Worm (Caenorhabditis elegans) whole organism, L4 larva: ENCODE results near the gene R13A5.7.
A peak's percentile ranks its signal among the peaks of the same experiment; 100 is the strongest.

ENCODE experiments used
- D1046.2 ChIP-seq: fragments of 200-800 bp; sonication (Bioruptor generic); IDR thresholded peaks from 2 replicates; pipeline ENCODE4 v1.3.6; 2022; ENCODE audit warnings: missing genetic modification characterization, missing compliant biosample characterization
- F44E2.7 ChIP-seq: fragments of 200-800 bp; sonication (Bioruptor generic); IDR thresholded peaks from 2 replicates; pipeline ENCODE4 v2.1.2; 2022; ENCODE audit warnings: missing genetic modification characterization, missing compliant biosample characterization
- F49E8.2 ChIP-seq: sonication (generic microtip); optimal IDR thresholded peaks from 2 replicates; lab custom pipeline; 2016; ENCODE audit warnings: missing compliant biosample characterization, mild to moderate bottlenecking, missing genetic modification characterization, borderline replicate concordance
- R02D3.7 ChIP-seq: fragments of 150-350 bp; sonication (generic microtip); optimal IDR thresholded peaks from 3 replicates; lab custom pipeline; 2014; ENCODE audit warnings: missing biosample characterization, missing genetic modification characterization
- T20F7.1 ChIP-seq: fragments of 200-800 bp; sonication (Bioruptor generic); optimal IDR thresholded peaks from 2 replicates; lab custom pipeline; 2018; ENCODE audit warnings: mild to moderate bottlenecking, missing genetic modification characterization, missing compliant biosample characterization
- Y105C5A.15 ChIP-seq: fragments of 200-800 bp; sonication (Bioruptor generic); IDR thresholded peaks from 2 replicates; pipeline ENCODE4 v1.3.6; 2022; ENCODE audit warnings: missing genetic modification characterization, missing compliant biosample characterization
- Y5F2A.4 ChIP-seq: fragments of 200-800 bp; sonication (Bioruptor generic); optimal IDR thresholded peaks from 2 replicates; lab custom pipeline; 2018; ENCODE audit warnings: mild to moderate bottlenecking, missing genetic modification characterization, missing compliant biosample characterization
- ZK337.2 ChIP-seq: fragments of 200-800 bp; sonication (Bioruptor generic); IDR thresholded peaks from 2 replicates; pipeline ENCODE4 v1.3.6; 2022; ENCODE audit warnings: missing genetic modification reagents, missing genetic modification characterization, missing compliant biosample characterization
- aly-2 ChIP-seq: sonication (generic microtip); optimal IDR thresholded peaks from 2 replicates; lab custom pipeline; 2018; ENCODE audit warnings: missing biosample characterization, missing genetic modification characterization
- ceh-44 ChIP-seq: fragments of 200-800 bp; sonication (Bioruptor generic); IDR thresholded peaks from 2 replicates; pipeline ENCODE4 v1.3.6; 2022; ENCODE audit warnings: missing genetic modification reagents, missing genetic modification characterization, missing compliant biosample characterization
- ceh-62 ChIP-seq: sonication (generic microtip); optimal IDR thresholded peaks from 2 replicates; lab custom pipeline; 2017; ENCODE audit warnings: missing biosample characterization, missing genetic modification characterization
- ceh-82 ChIP-seq: sonication (generic microtip); optimal IDR thresholded peaks from 2 replicates; lab custom pipeline; 2017; ENCODE audit warnings: missing biosample characterization, missing genetic modification characterization
- daf-16 ChIP-seq, 3 experiments: sonication (generic microtip); optimal IDR thresholded peaks; 2 replicates each; lab custom pipeline; 2016 to 2017; ENCODE audit warnings: missing genetic modification characterization in 3 of 3, missing genetic modification reagents in 3 of 3, mild to moderate bottlenecking in 2 of 3, missing compliant biosample characterization in 2 of 3, missing biosample characterization in 1 of 3, moderate library complexity in 1 of 3
- daf-8 ChIP-seq: fragments of 200-800 bp; sonication (Bioruptor generic); IDR thresholded peaks from 2 replicates; pipeline ENCODE4 v1.3.6; 2022; ENCODE audit warnings: missing genetic modification characterization, missing compliant biosample characterization
- dmd-9 ChIP-seq: fragments of 200-800 bp; sonication (Bioruptor generic); IDR thresholded peaks from 2 replicates; pipeline ENCODE4 v1.3.6; 2022; ENCODE audit warnings: missing genetic modification reagents, missing genetic modification characterization, missing compliant biosample characterization
- dpl-1 ChIP-seq: fragments of 150-350 bp; optimal IDR thresholded peaks from 2 replicates; lab custom pipeline; 2014; ENCODE audit warnings: missing biosample characterization, missing genetic modification reagents, missing genetic modification characterization
- egl-43 ChIP-seq: fragments of 200-800 bp; sonication (Bioruptor generic); IDR thresholded peaks from 2 replicates; pipeline ENCODE4 v1.3.6; 2022; ENCODE audit warnings: missing genetic modification reagents, missing genetic modification characterization, missing compliant biosample characterization
- fkh-10 ChIP-seq: fragments of 150-350 bp; optimal IDR thresholded peaks from 2 replicates; lab custom pipeline; 2014; ENCODE audit warnings: missing biosample characterization, missing genetic modification reagents, missing genetic modification characterization
- fos-1 ChIP-seq: fragments of 150-350 bp; optimal IDR thresholded peaks from 2 replicates; lab custom pipeline; 2014; ENCODE audit warnings: missing biosample characterization, missing genetic modification characterization
- hlh-11 ChIP-seq: fragments of 200-800 bp; sonication (Bioruptor generic); optimal IDR thresholded peaks from 2 replicates; lab custom pipeline; 2018; ENCODE audit warnings: mild to moderate bottlenecking, missing genetic modification characterization, missing compliant biosample characterization
- hlh-30 ChIP-seq: sonication (generic microtip); optimal IDR thresholded peaks from 2 replicates; lab custom pipeline; 2017; ENCODE audit warnings: antibody characterized with exemption, mild to moderate bottlenecking, missing genetic modification characterization, missing compliant biosample characterization; ENCODE audit not compliant: insufficient read depth
- lim-7 ChIP-seq: fragments of 200-800 bp; sonication (Bioruptor generic); IDR thresholded peaks from 2 replicates; pipeline ENCODE4 v1.3.6; 2022; ENCODE audit warnings: missing genetic modification characterization, missing compliant biosample characterization
- lin-15B ChIP-seq: fragments of 150-350 bp; sonication (generic microtip); optimal IDR thresholded peaks from 3 replicates; lab custom pipeline; 2014; ENCODE audit warnings: missing biosample characterization, missing genetic modification characterization
- lin-39 ChIP-seq: fragments of 150-350 bp; optimal IDR thresholded peaks from 2 replicates; lab custom pipeline; 2014; ENCODE audit warnings: missing biosample characterization, missing genetic modification reagents, missing genetic modification characterization
- lsy-2 ChIP-seq, 2 experiments: fragments of 150-350 bp in 1 of 2; sonication (generic microtip) in 1 of 2; optimal IDR thresholded peaks; 2 replicates each; lab custom pipeline; 2014 to 2017; ENCODE audit warnings: missing biosample characterization in 2 of 2, missing genetic modification characterization in 2 of 2
- madf-9 ChIP-seq: fragments of 200-800 bp; sonication (Bioruptor generic); conservative IDR thresholded peaks from 2 replicates; pipeline ENCODE4 v1.3.6; 2022; ENCODE audit warnings: missing genetic modification reagents, missing genetic modification characterization, missing compliant biosample characterization
- mdl-1 ChIP-seq, 2 experiments: fragments of 150-350 bp in 1 of 2; sonication (generic microtip) in 1 of 2; optimal IDR thresholded peaks; 2 replicates each; lab custom pipeline; 2014 to 2017; ENCODE audit warnings: missing biosample characterization in 2 of 2, missing genetic modification characterization in 2 of 2
- mep-1 ChIP-seq: fragments of 150-350 bp; sonication (generic microtip); optimal IDR thresholded peaks from 3 replicates; lab custom pipeline; 2014; ENCODE audit warnings: missing biosample characterization, missing genetic modification characterization
- mes-2 ChIP-seq: sonication (generic microtip); optimal IDR thresholded peaks from 2 replicates; lab custom pipeline; 2016; ENCODE audit warnings: missing genotype, mild to moderate bottlenecking, missing genetic modification characterization, missing compliant biosample characterization; ENCODE audit not compliant: poor library complexity, severe bottlenecking
- nhr-42 ChIP-seq: fragments of 200-800 bp; sonication (Bioruptor generic); IDR thresholded peaks from 2 replicates; pipeline ENCODE4 v1.3.6; 2022; ENCODE audit warnings: missing genetic modification characterization, missing compliant biosample characterization
- nhr-48 ChIP-seq: sonication (generic microtip); optimal IDR thresholded peaks from 2 replicates; lab custom pipeline; 2016; ENCODE audit warnings: mild to moderate bottlenecking, missing genetic modification characterization, missing compliant biosample characterization
- nhr-6 ChIP-seq: fragments of 150-350 bp; optimal IDR thresholded peaks from 2 replicates; lab custom pipeline; 2014; ENCODE audit warnings: missing biosample characterization, missing genetic modification characterization
- nhr-77 ChIP-seq: fragments of 150-350 bp; optimal IDR thresholded peaks from 2 replicates; lab custom pipeline; 2014; ENCODE audit warnings: missing biosample characterization, missing genetic modification characterization
- pha-4 ChIP-seq, 2 experiments: fragments of 150-350 bp in 1 of 2; fragments of 200-800 bp in 1 of 2; sonication (Bioruptor generic) in 1 of 2; IDR thresholded peaks in 1 of 2; optimal IDR thresholded peaks in 1 of 2; 2 replicates each; pipeline versions ENCODE4 v1.3.6 to Lab custom; 2014 to 2022; ENCODE audit warnings: missing genetic modification characterization in 2 of 2, missing genetic modification reagents in 2 of 2, missing biosample characterization in 1 of 2, missing compliant biosample characterization in 1 of 2
- pqm-1 ChIP-seq: sonication (generic microtip); optimal IDR thresholded peaks from 2 replicates; lab custom pipeline; 2017; ENCODE audit warnings: missing biosample characterization, missing genetic modification characterization
- saeg-2 ChIP-seq: fragments of 200-800 bp; sonication (Bioruptor generic); IDR thresholded peaks from 2 replicates; pipeline ENCODE4 v1.3.6; 2022; ENCODE audit warnings: missing genetic modification reagents, missing genetic modification characterization, missing compliant biosample characterization
- skn-1 ChIP-seq: fragments of 150-350 bp; optimal IDR thresholded peaks from 2 replicates; lab custom pipeline; 2014; ENCODE audit warnings: missing biosample characterization, missing genetic modification characterization
- unc-130 ChIP-seq: sonication (generic microtip); optimal IDR thresholded peaks from 2 replicates; lab custom pipeline; 2016; ENCODE audit warnings: missing genetic modification reagents, missing genetic modification characterization, missing compliant biosample characterization
- unc-39 ChIP-seq: sonication (generic microtip); optimal IDR thresholded peaks from 2 replicates; lab custom pipeline; 2017; ENCODE audit warnings: missing biosample characterization, missing genetic modification characterization
- zip-11 ChIP-seq: fragments of 200-800 bp; sonication (Bioruptor generic); IDR thresholded peaks from 2 replicates; pipeline ENCODE4 v1.3.6; 2022; ENCODE audit warnings: missing genetic modification characterization, missing compliant biosample characterization
- zip-2 ChIP-seq: fragments of 150-350 bp; optimal IDR thresholded peaks from 2 replicates; lab custom pipeline; 2014; ENCODE audit warnings: missing biosample characterization, missing genetic modification characterization

The R13A5.7 gene

ce11 chrIII:7593285-7593928 is 23.5 kb upstream of the R13A5.7 start, which contains the start of gene R13A5.11:
TSS of gene R13A5.11 (minus strand) at chrIII:7593335.
- TF ChIP-seq ceh-62 (tag; lab: Kevin White, UChicago), result no peak
- no peak for TF ChIP-seq D1046.2 (GFP tag; lab: Robert Waterston, UW)
- TF ChIP-seq nhr-6 (tag; lab: Kevin White, UChicago), result no peak
- no peak for TF ChIP-seq Y105C5A.15
- TF ChIP-seq nhr-42 (GFP tag; lab: Robert Waterston, UW), result no peak
- TF ChIP-seq hlh-11, result no peak
- TF ChIP-seq daf-16 (GFP tag; optimal IDR thresholded peaks at IDR 0.05; lab: Kevin White, UChicago), result no peak
- no peak for TF ChIP-seq daf-16 (tag; optimal IDR thresholded peaks at IDR 0.05; lab: Kevin White, UChicago)
- TF ChIP-seq zip-11, result no peak
- TF ChIP-seq pqm-1 (tag; lab: Kevin White, UChicago), result no peak
- no peak for TF ChIP-seq egl-43 (GFP tag; lab: Robert Waterston, UW)
- TF ChIP-seq lim-7 (GFP tag; lab: Robert Waterston, UW), result no peak
- TF ChIP-seq mes-2, result no peak

ce11 chrIII:7588214-7588613 is 18.3 kb upstream of the R13A5.7 start, which contains the start of gene R13A5.15:
TSS of gene R13A5.15 (minus strand) at chrIII:7588314.
- TF ChIP-seq ceh-82 (tag; lab: Kevin White, UChicago) (no peak), daf-8 (GFP tag; lab: Robert Waterston, UW) (no peak), ceh-62 (tag; lab: Kevin White, UChicago) (no peak), fkh-10 (GFP tag; lab: Kevin White, UChicago) (no peak), T20F7.1 (GFP tag; lab: Kevin White, UChicago) (no peak), F44E2.7 (GFP tag; lab: Robert Waterston, UW) (no peak), unc-130 (no peak), aly-2 (tag; lab: Kevin White, UChicago) (no peak), pha-4 (GFP tag; IDR thresholded peaks at IDR 0.05; lab: Robert Waterston, UW) (no peak), pha-4 (tag; optimal IDR thresholded peaks at IDR 0.05; lab: Kevin White, UChicago) (no peak), dmd-9 (GFP tag; lab: Robert Waterston, UW) (no peak), saeg-2 (GFP tag; lab: Robert Waterston, UW) (no peak), hlh-30 (tag; lab: Kevin White, UChicago) (no peak), ZK337.2 (GFP tag; lab: Robert Waterston, UW) (no peak), ceh-44 (GFP tag; lab: Robert Waterston, UW) (no peak), daf-16 (GFP tag; optimal IDR thresholded peaks at IDR 0.05; lab: Kevin White, UChicago) (no peak), daf-16 (tag; optimal IDR thresholded peaks at IDR 0.05; lab: Kevin White, UChicago) (no peak), nhr-42 (GFP tag; lab: Robert Waterston, UW) (no peak), mep-1 (tag; lab: Kevin White, UChicago) (no peak), Y5F2A.4 (no peak)

- peak; percentile 11 for TF ChIP-seq T20F7.1 (GFP tag; lab: Kevin White, UChicago)
- no peak for TF ChIP-seq lsy-2 (tag; optimal IDR thresholded peaks at IDR 0.05; lab: Kevin White, UChicago)
- TF ChIP-seq nhr-77 (tag; lab: Kevin White, UChicago), result no peak
- TF ChIP-seq unc-39 (tag; lab: Kevin White, UChicago), result no peak
- TF ChIP-seq lin-15B, result no peak
- no peak for TF ChIP-seq ceh-44 (GFP tag; lab: Robert Waterston, UW)
- TF ChIP-seq zip-2, result no peak
- no peak for TF ChIP-seq lin-39 (tag; lab: Kevin White, UChicago)
- no peak for TF ChIP-seq pha-4 (GFP tag; IDR thresholded peaks at IDR 0.05; lab: Robert Waterston, UW)
- TF ChIP-seq pha-4 (tag; optimal IDR thresholded peaks at IDR 0.05; lab: Kevin White, UChicago), result peak; percentile 52
- no peak for TF ChIP-seq ZK337.2 (GFP tag; lab: Robert Waterston, UW)
- no peak for TF ChIP-seq nhr-48 (tag; lab: Kevin White, UChicago)
- no peak for TF ChIP-seq madf-9 (GFP tag; lab: Robert Waterston, UW)
- no peak for TF ChIP-seq dmd-9 (GFP tag; lab: Robert Waterston, UW)
- TF ChIP-seq mep-1 (tag; lab: Kevin White, UChicago), result no peak
- no peak for TF ChIP-seq Y105C5A.15
- peak; percentile 79 for TF ChIP-seq R02D3.7 (tag; lab: Kevin White, UChicago)
- peak; percentile 77 for TF ChIP-seq mes-2
- peak; percentile 48 for TF ChIP-seq dpl-1 (GFP tag; lab: Kevin White, UChicago)
- TF ChIP-seq fos-1 (tag; lab: Kevin White, UChicago), result no peak
- TF ChIP-seq skn-1 (tag; lab: Kevin White, UChicago), result no peak
- no peak for TF ChIP-seq F49E8.2 (tag; lab: Kevin White, UChicago)
- TF ChIP-seq mdl-1 (tag; optimal IDR thresholded peaks at IDR 0.05; lab: Kevin White, UChicago), result no peak
- no peak for TF ChIP-seq lim-7 (GFP tag; lab: Robert Waterston, UW)
- no peak for TF ChIP-seq D1046.2 (GFP tag; lab: Robert Waterston, UW)
- no peak for TF ChIP-seq saeg-2 (GFP tag; lab: Robert Waterston, UW)
Observed at ce11 chrIII:7584131-7584646, 14.3 kb upstream of the R13A5.7 start, which contains the start of gene cup-5. TSS of gene cup-5 (plus strand) at chrIII:7584181.
